Fruit fly (Drosophila melanogaster) whole organism, prepupa: ENCODE results near the gene Cdep.
A peak's percentile ranks its signal among the peaks of the same experiment; 100 is the strongest.

Source experiments
- Blimp-1 ChIP-seq: fragments of 200-800 bp; sonication (Bioruptor generic); optimal IDR thresholded peaks from 3 replicates; lab custom pipeline; 2017; ENCODE audit warnings: missing biosample characterization, missing genetic modification characterization, mild to moderate bottlenecking, moderate library complexity, missing genetic modification reagents
- CG10669 ChIP-seq: fragments of 200-800 bp; sonication (Bioruptor generic); optimal IDR thresholded peaks from 3 replicates; lab custom pipeline; 2018; ENCODE audit warnings: missing biosample characterization, mild to moderate bottlenecking, missing genetic modification characterization, moderate library complexity
- CG11294 ChIP-seq: fragments of 200-800 bp; sonication (Bioruptor generic); IDR thresholded peaks from 2 replicates; pipeline ENCODE4 v1.3.6; 2022; ENCODE audit warnings: missing biosample characterization, missing genetic modification characterization
- CG11902 ChIP-seq: fragments of 200-800 bp; sonication (Bioruptor generic); optimal IDR thresholded peaks from 3 replicates; lab custom pipeline; 2016; ENCODE audit warnings: missing biosample characterization, missing genetic modification characterization
- CG15336 ChIP-seq: fragments of 200-800 bp; sonication (Bioruptor generic); IDR thresholded peaks from 2 replicates; pipeline ENCODE4 v1.3.6; 2022; ENCODE audit warnings: missing biosample characterization, missing genetic modification characterization
- CG1621 ChIP-seq: fragments of 200-800 bp; sonication (Bioruptor generic); optimal IDR thresholded peaks from 3 replicates; lab custom pipeline; 2018; ENCODE audit warnings: missing biosample characterization, mild to moderate bottlenecking, missing genetic modification characterization
- CG16779 ChIP-seq: fragments of 200-800 bp; sonication (Bioruptor generic); optimal IDR thresholded peaks from 3 replicates; lab custom pipeline; 2017; ENCODE audit warnings: missing biosample characterization, mild to moderate bottlenecking, missing genetic modification characterization
- CG3032 ChIP-seq: fragments of 200-800 bp; optimal IDR thresholded peaks from 2 replicates; lab custom pipeline; 2019; ENCODE audit warnings: missing biosample characterization, mild to moderate bottlenecking, missing genetic modification characterization, moderate library complexity
- CG32006 ChIP-seq: fragments of 200-800 bp; sonication (Bioruptor generic); optimal IDR thresholded peaks from 3 replicates; lab custom pipeline; 2017; ENCODE audit warnings: missing biosample characterization, mild to moderate bottlenecking, missing genetic modification characterization
- CG3919 ChIP-seq: fragments of 200-800 bp; sonication (Bioruptor generic); optimal IDR thresholded peaks from 3 replicates; lab custom pipeline; 2016; ENCODE audit warnings: missing biosample characterization, missing genetic modification characterization
- CG4318 ChIP-seq: fragments of 200-800 bp; sonication (Bioruptor generic); optimal IDR thresholded peaks from 3 replicates; lab custom pipeline; 2017; ENCODE audit warnings: missing biosample characterization, mild to moderate bottlenecking, missing genetic modification characterization
- CG6163 ChIP-seq: fragments of 200-800 bp; sonication (Bioruptor generic); IDR thresholded peaks from 3 replicates; pipeline ENCODE4 v1.3.6; 2022; ENCODE audit warnings: missing biosample characterization, missing genetic modification characterization
- CG6276 ChIP-seq: fragments of 200-800 bp; sonication (Bioruptor generic); optimal IDR thresholded peaks from 2 replicates; lab custom pipeline; 2017; ENCODE audit warnings: missing biosample characterization, mild to moderate bottlenecking, missing genetic modification characterization
- CG6854 ChIP-seq: fragments of 200-800 bp; sonication (Bioruptor generic); optimal IDR thresholded peaks from 2 replicates; lab custom pipeline; 2017; ENCODE audit warnings: missing biosample characterization, mild to moderate bottlenecking, missing genetic modification characterization
- CG7368 ChIP-seq: fragments of 200-800 bp; sonication (Bioruptor generic); optimal IDR thresholded peaks from 3 replicates; lab custom pipeline; 2016; ENCODE audit warnings: missing biosample characterization, missing genetic modification characterization
- CG8119 ChIP-seq: fragments of 200-800 bp; sonication (Bioruptor generic); IDR thresholded peaks from 3 replicates; pipeline ENCODE4 v1.3.6; 2022; ENCODE audit warnings: missing biosample characterization, missing genetic modification characterization
- CG8632 ChIP-seq: fragments of 200-800 bp; sonication (Bioruptor generic); optimal IDR thresholded peaks from 3 replicates; lab custom pipeline; 2016; ENCODE audit warnings: missing biosample characterization, missing genetic modification characterization
- Eip75B ChIP-seq: fragments of 200-800 bp; sonication (Bioruptor generic); optimal IDR thresholded peaks from 3 replicates; lab custom pipeline; 2016; ENCODE audit warnings: missing biosample characterization, missing genetic modification characterization
- Eip78C ChIP-seq: fragments of 200-800 bp; sonication (Bioruptor generic); peaks from one replicate; lab custom pipeline; 2016; ENCODE audit warnings: missing biosample characterization, missing genetic modification characterization
- Eip93F ChIP-seq: fragments of 200-800 bp; sonication (Bioruptor generic); optimal IDR thresholded peaks from 2 replicates; lab custom pipeline; 2016; ENCODE audit warnings: missing biosample characterization, mild to moderate bottlenecking, missing genetic modification characterization
- Ets21C ChIP-seq: fragments of 200-800 bp; sonication (Bioruptor generic); optimal IDR thresholded peaks from 3 replicates; lab custom pipeline; 2016; ENCODE audit warnings: missing biosample characterization, missing genetic modification characterization
- Ets96B ChIP-seq: fragments of 200-800 bp; optimal IDR thresholded peaks from 2 replicates; lab custom pipeline; 2019; ENCODE audit warnings: missing biosample characterization, mild to moderate bottlenecking, missing genetic modification characterization, moderate library complexity
- Gug ChIP-seq: fragments of 200-800 bp; sonication (Bioruptor generic); IDR thresholded peaks from 2 replicates; pipeline ENCODE4 v1.3.6; 2022; ENCODE audit warnings: missing biosample characterization, missing genetic modification characterization
- Hr38 ChIP-seq: sonication (Bioruptor generic); optimal IDR thresholded peaks from 2 replicates; lab custom pipeline; 2016; ENCODE audit warnings: missing biosample characterization, missing genetic modification characterization
- Hr39 ChIP-seq: fragments of 200-800 bp; sonication (Bioruptor generic); optimal IDR thresholded peaks from 2 replicates; lab custom pipeline; 2016; ENCODE audit warnings: missing biosample characterization, missing genetic modification characterization
- Hr4 ChIP-seq: fragments of 200-800 bp; sonication (Bioruptor generic); optimal IDR thresholded peaks from 3 replicates; lab custom pipeline; 2016; ENCODE audit warnings: missing biosample characterization, missing genetic modification characterization
- Met ChIP-seq: fragments of 200-800 bp; sonication (Bioruptor generic); optimal IDR thresholded peaks from 3 replicates; lab custom pipeline; 2016; ENCODE audit warnings: missing biosample characterization, missing genetic modification characterization
- OdsH ChIP-seq: fragments of 200-800 bp; sonication (Bioruptor generic); optimal IDR thresholded peaks from 3 replicates; lab custom pipeline; 2016; ENCODE audit warnings: missing biosample characterization, missing genetic modification characterization
- Smox ChIP-seq: fragments of 200-800 bp; sonication (Bioruptor generic); optimal IDR thresholded peaks from 3 replicates; lab custom pipeline; 2016; ENCODE audit warnings: missing biosample characterization, missing genetic modification characterization
- Sox102F ChIP-seq: fragments of 200-800 bp; sonication (Bioruptor generic); optimal IDR thresholded peaks from 2 replicates; lab custom pipeline; 2016; ENCODE audit warnings: missing biosample characterization, mild to moderate bottlenecking, missing genetic modification characterization
- Sox15 ChIP-seq: fragments of 200-800 bp; sonication (Bioruptor generic); optimal IDR thresholded peaks from 3 replicates; lab custom pipeline; 2016; ENCODE audit warnings: missing biosample characterization, missing genetic modification characterization
- achi ChIP-seq: fragments of 200-800 bp; sonication (Bioruptor generic); optimal IDR thresholded peaks from 3 replicates; lab custom pipeline; 2016; ENCODE audit warnings: missing biosample characterization, missing genetic modification characterization
- acj6 ChIP-seq: fragments of 200-800 bp; sonication (Bioruptor generic); optimal IDR thresholded peaks from 3 replicates; lab custom pipeline; 2016; ENCODE audit warnings: missing biosample characterization, missing genetic modification characterization
- cyc ChIP-seq: fragments of 200-800 bp; sonication (Bioruptor generic); optimal IDR thresholded peaks from 3 replicates; lab custom pipeline; 2016; ENCODE audit warnings: missing biosample characterization, missing genetic modification characterization
- dac ChIP-seq: fragments of 200-800 bp; sonication (Bioruptor generic); optimal IDR thresholded peaks from 2 replicates; lab custom pipeline; 2017; ENCODE audit warnings: missing biosample characterization, mild to moderate bottlenecking, missing genetic modification characterization
- dsx ChIP-seq: fragments of 200-800 bp; optimal IDR thresholded peaks from 3 replicates; lab custom pipeline; 2019; ENCODE audit warnings: missing biosample characterization, mild to moderate bottlenecking, missing genetic modification characterization, moderate library complexity; ENCODE audit not compliant: poor library complexity, severe bottlenecking
- eg ChIP-seq: fragments of 200-800 bp; sonication (Bioruptor generic); IDR thresholded peaks from 3 replicates; pipeline ENCODE4 v1.3.6; 2022; ENCODE audit warnings: missing biosample characterization, missing genetic modification characterization
- fd59A ChIP-seq: fragments of 200-800 bp; sonication (Bioruptor generic); optimal IDR thresholded peaks from 2 replicates; lab custom pipeline; 2017; ENCODE audit warnings: missing biosample characterization, mild to moderate bottlenecking, missing genetic modification characterization, missing genetic modification reagents
- fd85E ChIP-seq: fragments of 200-800 bp; sonication (Bioruptor generic); optimal IDR thresholded peaks from 3 replicates; lab custom pipeline; 2016; ENCODE audit warnings: missing biosample characterization, missing genetic modification characterization
- fkh ChIP-seq: fragments of 200-800 bp; sonication (Bioruptor generic); optimal IDR thresholded peaks from 3 replicates; lab custom pipeline; 2017; ENCODE audit warnings: missing biosample characterization, mild to moderate bottlenecking, missing genetic modification characterization, moderate library complexity
- lz ChIP-seq: fragments of 200-800 bp; sonication (Bioruptor generic); optimal IDR thresholded peaks from 3 replicates; lab custom pipeline; 2016; ENCODE audit warnings: missing biosample characterization, missing genetic modification characterization
- net ChIP-seq: fragments of 200-800 bp; sonication (Bioruptor generic); optimal IDR thresholded peaks from 3 replicates; lab custom pipeline; 2016; ENCODE audit warnings: missing biosample characterization, missing genetic modification characterization
- pdm3 ChIP-seq: fragments of 200-800 bp; sonication (Bioruptor generic); optimal IDR thresholded peaks from 3 replicates; lab custom pipeline; 2016; ENCODE audit warnings: missing biosample characterization, missing genetic modification characterization
- salr ChIP-seq, 2 experiments: fragments of 200-800 bp; sonication (Bioruptor generic); optimal IDR thresholded peaks; 3 replicates each; lab custom pipeline; 2016 to 2018; ENCODE audit warnings: missing biosample characterization in 2 of 2, missing genetic modification characterization in 2 of 2, mild to moderate bottlenecking in 1 of 2
- spab ChIP-seq: fragments of 200-800 bp; sonication (Bioruptor generic); optimal IDR thresholded peaks from 2 replicates; lab custom pipeline; 2017; ENCODE audit warnings: missing biosample characterization, mild to moderate bottlenecking, missing genetic modification characterization, missing genetic modification reagents
- svp ChIP-seq: fragments of 200-800 bp; sonication (Bioruptor generic); peaks from one replicate; lab custom pipeline; 2016; ENCODE audit warnings: missing biosample characterization, missing genetic modification characterization
- topi ChIP-seq: fragments of 200-800 bp; sonication (Bioruptor generic); optimal IDR thresholded peaks from 3 replicates; lab custom pipeline; 2016; ENCODE audit warnings: missing biosample characterization, missing genetic modification characterization
- vri ChIP-seq: fragments of 200-800 bp; sonication (Bioruptor generic); optimal IDR thresholded peaks from 3 replicates; lab custom pipeline; 2016; ENCODE audit warnings: missing biosample characterization, mild to moderate bottlenecking, missing genetic modification characterization

The Cdep gene

DNA sequence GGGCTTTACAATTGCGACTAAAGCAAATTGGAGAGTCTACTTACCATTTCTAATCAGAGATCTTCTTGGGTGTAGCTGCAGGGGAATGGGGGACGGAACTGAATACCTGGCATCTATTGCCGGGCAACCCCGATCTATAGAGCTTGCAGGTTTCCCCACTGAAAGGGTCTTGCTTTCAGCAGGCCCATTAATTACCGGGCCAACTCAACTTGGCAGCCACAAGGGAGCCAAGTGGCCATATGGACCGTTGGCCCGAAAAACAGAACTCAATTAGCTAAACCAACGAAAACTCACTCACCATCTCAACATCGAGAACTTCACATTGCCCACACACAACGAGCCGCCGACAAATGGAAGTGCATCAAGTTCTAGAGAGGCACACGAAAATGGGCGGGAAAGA lies 31.9 kb upstream of the Cdep start, which contains the start of gene laf:
TSS of gene laf (minus strand) at position 101 of the 400 bp plus-strand sequence.
- TF ChIP-seq Eip93F (no peak), OdsH (no peak), salr (GFP tag; optimal IDR thresholded peaks at IDR 0.05; lab: Kevin White, UChicago) (no peak), acj6 (no peak), cyc (GFP tag; lab: Kevin White, UChicago) (no peak), CG1621 (tag; lab: Kevin White, UChicago) (no peak), pdm3 (GFP tag; lab: Kevin White, UChicago) (no peak), Blimp-1 (GFP tag; lab: Kevin White, UChicago) (no peak), lz (GFP tag; lab: Kevin White, UChicago) (no peak), CG6163 (GFP tag; lab: Robert Waterston, UW) (no peak), Gug (no peak), Sox15 (GFP tag; lab: Kevin White, UChicago) (no peak)

DNA sequence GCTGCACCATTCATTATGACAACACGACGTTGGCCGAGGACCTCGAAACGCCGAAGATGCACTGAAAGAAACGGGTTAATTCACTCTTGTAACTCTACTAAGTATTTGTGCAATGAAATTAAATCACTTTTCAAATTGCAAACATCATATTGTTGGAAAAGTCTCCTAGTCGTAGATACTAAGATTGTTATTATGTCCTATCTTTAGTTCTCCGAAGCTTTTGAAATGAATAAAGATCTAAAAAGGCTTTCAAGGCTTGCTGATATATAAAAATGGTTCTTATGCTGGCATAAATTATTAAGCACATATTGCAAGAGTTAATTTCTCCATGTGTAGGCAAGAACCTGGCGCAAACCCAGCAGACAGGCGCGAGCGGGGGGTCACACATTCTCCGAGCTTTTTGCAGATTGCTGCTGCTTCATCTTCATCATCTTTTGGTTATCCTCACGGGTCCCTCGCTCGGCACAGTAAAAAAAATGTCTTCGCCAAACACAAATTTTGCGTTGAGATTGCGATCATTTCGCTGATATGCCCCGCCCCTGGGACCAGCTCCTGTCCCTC lies 27.1 kb upstream of the Cdep start:
- TF ChIP-seq fkh (GFP tag; lab: Kevin White, UChicago) (no peak), salr (GFP tag; optimal IDR thresholded peaks at IDR 0.05; lab: Kevin White, UChicago) (peak; percentile 35 to 54), spab (GFP tag; lab: Kevin White, UChicago) (peak; percentile 77), CG6854 (peak; percentile 78), CG11902 (GFP tag; lab: Kevin White, UChicago) (peak; percentile 62), CG3032 (peak; percentile 84), vri (GFP tag; lab: Kevin White, UChicago) (peak; percentile 75), Sox15 (GFP tag; lab: Kevin White, UChicago) (peak; percentile 57), acj6 (peak; percentile 78), Ets21C (GFP tag; lab: Kevin White, UChicago) (peak; percentile 82), CG32006 (GFP tag; lab: Kevin White, UChicago) (peak; percentile 44), CG8119 (GFP tag; lab: Robert Waterston, UW) (peak; percentile 48; the same call in 2 of the 3 replicates), Met (GFP tag; lab: Kevin White, UChicago) (peak; percentile 92), cyc (GFP tag; lab: Kevin White, UChicago) (peak; percentile 88), CG10669 (GFP tag; lab: Kevin White, UChicago) (peak; percentile 84), Eip78C (peak; percentile 94), fd85E (no peak), fd59A (GFP tag; lab: Kevin White, UChicago) (peak; percentile 79), CG11294 (GFP tag; lab: Robert Waterston, UW) (no peak), Gug (no peak), CG1621 (tag; lab: Kevin White, UChicago) (peak; percentile 60), CG4318 (no peak), dac (GFP tag; lab: Kevin White, UChicago) (no peak), lz (GFP tag; lab: Kevin White, UChicago) (peak; percentile 86), pdm3 (GFP tag; lab: Kevin White, UChicago) (peak; percentile 70), Eip93F (peak; percentile 59), dsx (GFP tag; lab: Kevin White, UChicago) (peak; percentile 77), Ets96B (tag; lab: Kevin White, UChicago) (peak; percentile 81), achi (GFP tag; lab: Kevin White, UChicago) (peak; percentile 68), CG16779 (tag; lab: Kevin White, UChicago) (no peak), Hr4 (GFP tag; lab: Kevin White, UChicago) (peak; percentile 8), Smox (GFP tag; lab: Kevin White, UChicago) (peak; percentile 87), Hr39 (peak; percentile 92), svp (GFP tag; lab: Kevin White, UChicago) (peak; percentile 95), CG3919 (GFP tag; lab: Kevin White, UChicago) (peak; percentile 74), Sox102F (GFP tag; lab: Kevin White, UChicago) (peak; percentile 88), OdsH (peak; percentile 71), CG6163 (GFP tag; lab: Robert Waterston, UW) (no peak), eg (no peak), net (GFP tag; lab: Kevin White, UChicago) (peak; percentile 49), CG8632 (GFP tag; lab: Kevin White, UChicago) (peak; percentile 73), CG6276 (GFP tag; lab: Kevin White, UChicago) (no peak), Eip75B (GFP tag; lab: Kevin White, UChicago) (peak; percentile 79), CG15336 (GFP tag; lab: Robert Waterston, UW) (no peak), topi (GFP tag; lab: Kevin White, UChicago) (peak; percentile 88), Hr38 (no peak), CG7368 (GFP tag; lab: Kevin White, UChicago) (peak; percentile 33)
